Worm (Caenorhabditis elegans): Measurements from ENCODE around the gene ZK1248.20.

Gene ZK1248.20

DNA sequence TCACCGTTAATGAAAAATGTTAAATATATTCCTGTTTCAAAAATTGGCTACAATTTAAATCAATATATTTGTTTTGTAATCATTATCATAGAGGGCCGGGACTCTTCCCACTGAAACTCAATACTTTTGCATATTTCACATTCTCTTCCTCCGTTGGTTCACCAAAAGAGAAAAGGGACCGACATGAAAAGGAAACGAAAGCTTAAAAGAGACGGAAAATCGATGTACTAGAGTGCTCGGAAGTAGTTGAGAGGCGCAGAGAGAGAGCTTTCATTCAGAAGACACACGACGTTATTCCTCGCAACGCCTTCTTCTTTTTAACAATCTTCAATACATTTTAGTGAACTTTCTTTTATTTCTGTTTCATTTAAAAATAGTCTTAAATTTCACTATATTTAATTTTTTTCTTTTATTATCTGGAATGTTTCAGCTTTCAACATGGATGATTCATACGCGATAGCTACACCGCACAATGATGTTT is 3.9 kb downstream of the ZK1248.20 start, which contains the start of gene ehs-1:
ehs-1 (plus strand) TSS at position 431 of the 481 bp plus-strand sequence.
- TF ChIP-seq T23F11.4 (GFP tag; optimal IDR thresholded peaks at IDR 0.05) (no peak), pag-3 (tag; optimal IDR thresholded peaks at IDR 0.05; ENCODE audit: borderline replicate concordance) (no peak), fax-1 (tag; optimal IDR thresholded peaks at IDR 0.05) (no peak), unc-42 (tag; optimal IDR thresholded peaks at IDR 0.05) (no peak), ceh-48 (tag; optimal IDR thresholded peaks at IDR 0.05) (peak; percentile 84)

DNA sequence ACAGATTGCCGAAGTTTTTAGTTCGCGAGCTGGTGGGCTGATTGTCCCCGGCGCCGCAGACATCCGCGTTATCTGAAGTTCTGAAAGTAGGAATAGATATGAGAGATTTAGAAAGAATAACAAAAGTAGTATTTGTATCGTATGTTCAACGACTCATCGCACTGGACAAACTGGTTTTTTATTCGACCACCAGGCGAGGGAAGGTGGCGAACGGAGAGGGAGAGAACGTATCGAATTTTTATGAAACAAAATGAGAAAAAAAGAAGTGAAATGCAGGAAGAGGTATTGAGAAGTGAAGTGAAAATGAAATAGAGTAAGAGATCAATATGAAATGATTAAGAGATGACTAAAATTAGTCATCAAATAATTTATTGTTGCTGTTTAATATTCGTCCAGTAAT is 10.9 kb downstream of the ZK1248.20 start, which contains the start of gene tbc-2:
tbc-2 (minus strand) TSS at position 80 of the 400 bp plus-strand sequence.
- TF ChIP-seq ceh-6 (GFP tag; optimal IDR thresholded peaks at IDR 0.05) (no peak), K02D7.2 (tag; optimal IDR thresholded peaks at IDR 0.05) (no peak), tbx-2 (tag; optimal IDR thresholded peaks at IDR 0.05) (no peak), ceh-34 (tag; optimal IDR thresholded peaks at IDR 0.05) (no peak), npax-4 (tag; optimal IDR thresholded peaks at IDR 0.05) (no peak), che-1 (tag; optimal IDR thresholded peaks at IDR 0.05) (no peak), sdc-2 (tag; optimal IDR thresholded peaks at IDR 0.05) (no peak), elt-2 (tag; optimal IDR thresholded peaks at IDR 0.05) (no peak), sox-2 (GFP tag; IDR thresholded peaks at IDR 0.05) (no peak), pag-3 (tag; optimal IDR thresholded peaks at IDR 0.05; ENCODE audit: borderline replicate concordance) (no peak), zip-5 (tag; optimal IDR thresholded peaks at IDR 0.05) (no peak), unc-42 (tag; optimal IDR thresholded peaks at IDR 0.05) (no peak), hlh-13 (GFP tag; optimal IDR thresholded peaks at IDR 0.05) (no peak), unc-55 (GFP tag; optimal IDR thresholded peaks at IDR 0.05) (no peak), K09A11.1 (tag; optimal IDR thresholded peaks at IDR 0.05; ENCODE audit: insufficient read depth) (no peak), ceh-48 (tag; optimal IDR thresholded peaks at IDR 0.05) (no peak), eyg-1 (tag; optimal IDR thresholded peaks at IDR 0.05) (no peak), dmd-4 (tag; optimal IDR thresholded peaks at IDR 0.05; ENCODE audit: borderline replicate concordance) (no peak)

DNA sequence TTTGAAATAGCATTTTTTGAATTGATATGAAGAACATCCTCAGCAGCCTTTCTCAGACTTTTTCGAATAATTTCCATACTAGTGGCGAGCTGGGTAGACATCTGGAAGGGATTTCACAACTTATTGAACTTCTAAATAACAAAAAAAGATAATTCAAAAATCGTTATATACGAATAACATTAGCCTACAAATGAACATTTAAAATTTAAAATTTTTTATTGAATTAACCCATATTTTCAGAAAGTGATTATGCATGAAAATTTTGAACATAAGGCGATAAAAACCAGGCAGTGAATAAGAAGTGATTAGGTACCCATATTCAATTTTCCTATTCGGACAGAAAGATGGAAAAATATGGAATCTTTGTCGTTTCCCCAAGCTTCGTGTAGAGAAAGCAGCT is 12.0 kb downstream of the ZK1248.20 start, which contains the start of gene ZK1248.11:
ZK1248.11 (minus strand) TSS at position 101 of the 400 bp plus-strand sequence.
- TF ChIP-seq ceh-6 (GFP tag; optimal IDR thresholded peaks at IDR 0.05) = no peak
- no peak for TF ChIP-seq che-1 (tag; optimal IDR thresholded peaks at IDR 0.05)
- no peak for TF ChIP-seq ceh-45 (GFP tag; IDR thresholded peaks at IDR 0.05)
- no peak for TF ChIP-seq unc-3 (GFP tag; conservative IDR thresholded peaks at IDR 0.05)
- no peak for TF ChIP-seq unc-3 (tag; optimal IDR thresholded peaks at IDR 0.05)
- no peak for TF ChIP-seq sdc-2 (tag; optimal IDR thresholded peaks at IDR 0.05)
- no peak for TF ChIP-seq ceh-22 (tag; optimal IDR thresholded peaks at IDR 0.05)
- TF ChIP-seq ceh-19 (GFP tag; optimal IDR thresholded peaks at IDR 0.05) = no peak
- TF ChIP-seq tbx-2 (tag; optimal IDR thresholded peaks at IDR 0.05) = no peak
- no peak for TF ChIP-seq hlh-6 (tag; optimal IDR thresholded peaks at IDR 0.05)
- no peak for TF ChIP-seq ref-2 (tag; optimal IDR thresholded peaks at IDR 0.05)
- TF ChIP-seq fax-1 (tag; optimal IDR thresholded peaks at IDR 0.05) = no peak
- TF ChIP-seq mec-3 (tag; optimal IDR thresholded peaks at IDR 0.05; ENCODE audit: borderline replicate concordance) = no peak
- no peak for TF ChIP-seq lin-11 (tag; optimal IDR thresholded peaks at IDR 0.05)
- TF ChIP-seq fkh-10 (GFP tag; optimal IDR thresholded peaks at IDR 0.05) = no peak
- TF ChIP-seq hlh-30 (tag; optimal IDR thresholded peaks at IDR 0.05; ENCODE audit: insufficient read depth) = no peak
- no peak for TF ChIP-seq ceh-30 (tag; optimal IDR thresholded peaks at IDR 0.05)
- no peak for TF ChIP-seq odd-2 (tag; optimal IDR thresholded peaks at IDR 0.05)
- TF ChIP-seq ets-4 (tag; optimal IDR thresholded peaks at IDR 0.05) = no peak
- no peak for TF ChIP-seq nhr-232 (tag; optimal IDR thresholded peaks at IDR 0.05)
- no peak for TF ChIP-seq K02D7.2 (tag; optimal IDR thresholded peaks at IDR 0.05)

DNA sequence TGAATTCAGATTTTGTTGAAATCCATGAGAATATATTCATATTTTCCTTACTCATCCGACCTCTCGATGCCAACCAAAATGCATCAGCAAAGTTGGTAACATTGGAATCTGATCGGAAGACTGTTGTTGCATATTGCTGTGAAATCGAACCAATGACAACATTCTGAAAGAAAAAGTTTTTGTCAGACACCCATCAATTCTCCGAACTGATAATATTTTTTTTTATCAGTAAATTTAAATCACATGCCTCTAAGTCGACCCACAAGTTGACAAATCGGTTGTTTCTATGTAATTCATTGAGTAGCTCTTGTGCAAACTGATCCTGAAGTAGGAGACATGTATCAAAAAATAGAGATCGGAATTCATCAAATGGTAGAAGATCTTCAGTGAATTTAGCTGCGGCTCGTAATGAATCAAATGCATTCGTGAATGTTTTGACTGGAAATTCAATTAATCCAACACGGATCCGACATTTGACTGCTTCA is 13.5 kb downstream of the ZK1248.20 start, which contains the start of gene col-74:
col-74 (plus strand) TSS at position 435 of the 485 bp plus-strand sequence.
- no peak for TF ChIP-seq ets-4 (tag; optimal IDR thresholded peaks at IDR 0.05)
- TF ChIP-seq elt-4 (tag; optimal IDR thresholded peaks at IDR 0.05) = no peak
- TF ChIP-seq tbx-2 (tag; optimal IDR thresholded peaks at IDR 0.05) = no peak
- no peak for TF ChIP-seq ceh-48 (tag; optimal IDR thresholded peaks at IDR 0.05)
- TF ChIP-seq zip-5 (tag; optimal IDR thresholded peaks at IDR 0.05) = no peak
- TF ChIP-seq unc-42 (tag; optimal IDR thresholded peaks at IDR 0.05) = no peak
- no peak for TF ChIP-seq sox-4 (tag; optimal IDR thresholded peaks at IDR 0.05)
- TF ChIP-seq ceh-2 (tag; optimal IDR thresholded peaks at IDR 0.05) = no peak
- TF ChIP-seq pax-1 (tag; optimal IDR thresholded peaks at IDR 0.05) = no peak
- no peak for TF ChIP-seq C38D4.7 (GFP tag; optimal IDR thresholded peaks at IDR 0.05)
- no peak for TF ChIP-seq syd-9 (tag; optimal IDR thresholded peaks at IDR 0.05)
- TF ChIP-seq hlh-8 (tag; optimal IDR thresholded peaks at IDR 0.05) = no peak
- TF ChIP-seq fkh-10 (GFP tag; optimal IDR thresholded peaks at IDR 0.05) = no peak
- no peak for TF ChIP-seq lim-6 (tag; optimal IDR thresholded peaks at IDR 0.05)
- TF ChIP-seq fkh-6 (tag; optimal IDR thresholded peaks at IDR 0.05) = no peak
- no peak for TF ChIP-seq ceh-22 (tag; optimal IDR thresholded peaks at IDR 0.05)
- no peak for TF ChIP-seq nhr-11 (tag; optimal IDR thresholded peaks at IDR 0.05)
- no peak for TF ChIP-seq elt-2 (tag; optimal IDR thresholded peaks at IDR 0.05)
- TF ChIP-seq rnt-1 (tag; optimal IDR thresholded peaks at IDR 0.05) = no peak
